Worm (Caenorhabditis elegans): Measurements from ENCODE around the gene mnk-1.

The mnk-1 gene

DNA sequence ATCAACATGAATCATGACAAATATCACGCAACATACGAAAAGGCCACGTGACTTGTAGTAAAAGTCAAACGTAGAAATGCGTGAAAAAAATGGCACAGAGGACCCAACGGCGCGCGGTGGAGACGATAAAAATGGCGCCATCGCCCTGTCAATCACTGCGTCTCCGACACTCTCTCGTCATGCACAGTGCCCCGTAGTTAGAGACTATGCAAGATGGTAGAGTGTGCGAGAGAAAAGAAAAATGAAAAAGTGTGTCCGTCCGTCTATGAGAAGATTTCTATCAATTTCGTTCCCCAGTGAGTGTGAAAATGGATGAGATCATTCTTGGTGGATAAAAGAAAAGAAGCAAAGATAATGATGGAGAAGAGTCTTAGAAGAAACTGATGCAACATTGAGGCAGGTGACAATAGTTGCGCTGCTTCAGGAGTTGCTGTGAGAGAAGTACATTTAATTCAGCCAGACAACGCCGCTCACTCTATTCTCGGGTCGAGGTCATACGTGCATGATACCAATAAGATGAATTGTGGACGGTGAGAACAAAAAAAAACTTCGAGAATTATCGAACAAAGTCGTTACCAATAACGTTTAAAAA is 736 bp upstream of the mnk-1 start (continued):
- no peak for TF ChIP-seq Y116A8C.19 (tag; optimal IDR thresholded peaks at IDR 0.05; ENCODE audit: borderline replicate concordance)
- peak; percentile 64 for TF ChIP-seq nhr-47 (tag; optimal IDR thresholded peaks at IDR 0.05)
- peak; percentile 16 to 47 (median 18) for TF ChIP-seq dpl-1 (GFP tag; optimal IDR thresholded peaks at IDR 0.05)
- no peak for TF ChIP-seq nhr-28 (tag; optimal IDR thresholded peaks at IDR 0.05)
- TF ChIP-seq C34B4.2 (tag; optimal IDR thresholded peaks at IDR 0.05) = no peak
- TF ChIP-seq lin-15B (tag; optimal IDR thresholded peaks at IDR 0.05) = no peak
- no peak for TF ChIP-seq pag-3 (tag; optimal IDR thresholded peaks at IDR 0.05; ENCODE audit: borderline replicate concordance, insufficient read depth)
- peak; percentile 45 for TF ChIP-seq lin-13 (GFP tag; optimal IDR thresholded peaks at IDR 0.05)
- peak in 1 of 3 experiments; percentile 17 for TF ChIP-seq ceh-82 (tag; optimal IDR thresholded peaks at IDR 0.05)

DNA sequence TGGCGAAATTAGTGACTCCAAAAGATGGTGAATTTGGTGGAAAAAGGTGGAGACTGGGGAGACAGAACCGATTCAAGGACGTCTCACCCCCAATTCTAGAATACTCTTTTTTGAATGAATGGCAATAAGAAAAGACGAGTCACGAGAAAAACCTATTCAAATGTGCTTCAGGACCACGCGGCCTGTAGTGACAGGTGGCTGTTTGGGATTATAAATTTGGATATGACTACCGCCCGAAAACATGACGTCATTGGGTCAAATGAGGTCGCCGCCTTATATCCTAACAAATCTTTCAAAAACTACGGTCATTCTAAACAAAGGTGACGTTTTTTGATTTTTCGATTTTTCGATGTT is 821 bp downstream of the mnk-1 start:
- TF ChIP-seq efl-1 (optimal IDR thresholded peaks at IDR 0.05) (no peak), efl-1 (GFP tag; optimal IDR thresholded peaks at IDR 0.05 in 1 of 2) (peak in 1 of 2 experiments; percentile 2), mab-9 (GFP tag; IDR thresholded peaks at IDR 0.05) (no peak), C34B4.2 (tag; optimal IDR thresholded peaks at IDR 0.05) (no peak), aly-2 (tag; optimal IDR thresholded peaks at IDR 0.05) (no peak), nhr-19 (GFP tag; conservative IDR thresholded peaks at IDR 0.05) (no peak), unc-86 (tag; optimal IDR thresholded peaks at IDR 0.05) (no peak), elt-3 (tag; optimal IDR thresholded peaks at IDR 0.05) (no peak), lin-13 (GFP tag; optimal IDR thresholded peaks at IDR 0.05) (peak; percentile 22), hpl-2 (GFP tag; optimal IDR thresholded peaks at IDR 0.05) (no peak), lin-14 (GFP tag; optimal IDR thresholded peaks at IDR 0.05) (peak; percentile 1), ama-1 (optimal IDR thresholded peaks at IDR 0.05) (peak; percentile 34), swsn-7 (tag; optimal IDR thresholded peaks at IDR 0.05) (peak; percentile 9), lin-35 (GFP tag; optimal IDR thresholded peaks at IDR 0.05) (no peak), fkh-4 (tag; optimal IDR thresholded peaks at IDR 0.05; ENCODE audit: borderline replicate concordance) (no peak), unc-62 (GFP tag; optimal IDR thresholded peaks at IDR 0.05) (no peak), xbp-1 (tag; optimal IDR thresholded peaks at IDR 0.05) (no peak), grh-1 (GFP tag; IDR thresholded peaks at IDR 0.05) (no peak), lir-3 (tag; optimal IDR thresholded peaks at IDR 0.05; ENCODE audit: poor library complexity) (no peak), nhr-76 (tag; optimal IDR thresholded peaks at IDR 0.05) (no peak), mef-2 (tag; optimal IDR thresholded peaks at IDR 0.05) (no peak), snpc-4 (tag; optimal IDR thresholded peaks at IDR 0.05) (no peak), unc-98 (GFP tag; IDR thresholded peaks at IDR 0.05) (no peak), unc-30 (tag; optimal IDR thresholded peaks at IDR 0.05) (no peak), nhr-85 (tag) (peak; percentile 88), sup-37 (GFP tag; optimal IDR thresholded peaks at IDR 0.05) (no peak), mdl-1 (tag; optimal IDR thresholded peaks at IDR 0.05) (no peak), ztf-4 (tag; optimal IDR thresholded peaks at IDR 0.05) (no peak), nhr-71 (tag; optimal IDR thresholded peaks at IDR 0.05) (peak; percentile 21), nhr-237 (tag; optimal IDR thresholded peaks at IDR 0.05) (no peak), nhr-47 (tag; optimal IDR thresholded peaks at IDR 0.05) (peak; percentile 11), jun-1 (tag; optimal IDR thresholded peaks at IDR 0.05) (no peak), nhr-28 (tag; optimal IDR thresholded peaks at IDR 0.05) (no peak), sptf-1 (tag; optimal IDR thresholded peaks at IDR 0.05) (no peak), nhr-12 (tag; optimal IDR thresholded peaks at IDR 0.05) (no peak), skn-1 (tag; optimal IDR thresholded peaks at IDR 0.05) (no peak), ceh-82 (tag; optimal IDR thresholded peaks at IDR 0.05) (no peak), F16B12.6 (tag; optimal IDR thresholded peaks at IDR 0.05) (no peak), elt-2 (tag; optimal IDR thresholded peaks at IDR 0.05) (no peak), nhr-77 (tag; optimal IDR thresholded peaks at IDR 0.05) (no peak), rnt-1 (tag; optimal IDR thresholded peaks at IDR 0.05) (peak; percentile 17), nhr-11 (tag; optimal IDR thresholded peaks at IDR 0.05) (no peak), alr-1 (tag; optimal IDR thresholded peaks at IDR 0.05; ENCODE audit: borderline replicate concordance) (no peak), dpl-1 (GFP tag; optimal IDR thresholded peaks at IDR 0.05) (no peak), ceh-90 (tag; optimal IDR thresholded peaks at IDR 0.05) (no peak), ceh-88 (GFP tag; IDR thresholded peaks at IDR 0.05) (no peak), efl-3 (GFP tag; optimal IDR thresholded peaks at IDR 0.05) (no peak)
